Worm (Caenorhabditis elegans) whole organism, L1 larva: ENCODE measurements around the gene F44A6.5.

Experiments used
- F16B12.6 ChIP-seq: fragments of 150-350 bp; optimal IDR thresholded peaks from 2 replicates; lab custom pipeline; 2014; ENCODE audit warnings: missing biosample characterization, missing genetic modification characterization
- Y116A8C.19 ChIP-seq: sonication (generic microtip); optimal IDR thresholded peaks from 2 replicates; lab custom pipeline; 2016; ENCODE audit warnings: missing compliant biosample characterization, missing genetic modification characterization, borderline replicate concordance
- aha-1 ChIP-seq: fragments of 150-350 bp; optimal IDR thresholded peaks from 2 replicates; lab custom pipeline; 2014; ENCODE audit warnings: missing biosample characterization, missing genetic modification characterization
- aly-2 ChIP-seq: fragments of 150-350 bp; optimal IDR thresholded peaks from 2 replicates; lab custom pipeline; 2014; ENCODE audit warnings: missing biosample characterization, missing genetic modification characterization
- ama-1 ChIP-seq: fragments of 150-350 bp; optimal IDR thresholded peaks from 2 replicates; lab custom pipeline; 2014
- blmp-1 ChIP-seq: fragments of 150-350 bp; optimal IDR thresholded peaks from 2 replicates; lab custom pipeline; 2014; ENCODE audit warnings: missing biosample characterization, missing genetic modification characterization
- ceh-63 ChIP-seq: fragments of 200-800 bp; sonication (Bioruptor generic); optimal IDR thresholded peaks from 2 replicates; lab custom pipeline; 2018; ENCODE audit warnings: mild to moderate bottlenecking, missing genetic modification characterization, missing compliant biosample characterization
- ceh-8 ChIP-seq: fragments of 200-800 bp; sonication (Bioruptor generic); optimal IDR thresholded peaks from 2 replicates; lab custom pipeline; 2018; ENCODE audit warnings: mild to moderate bottlenecking, missing genetic modification characterization, moderate library complexity, missing compliant biosample characterization
- ceh-90 ChIP-seq: sonication (generic microtip); optimal IDR thresholded peaks from 2 replicates; lab custom pipeline; 2016; ENCODE audit warnings: missing genetic modification characterization, missing compliant biosample characterization
- efl-1 ChIP-seq, 4 experiments: fragments of 150-350 bp; optimal IDR thresholded peaks in 3 of 4; peaks in 1 of 4; 1 replicate in 1 of 4; 2 replicates in 3 of 4; lab custom pipeline; 2014; ENCODE audit warnings: missing biosample characterization in 2 of 4, missing genetic modification characterization in 2 of 4, missing genetic modification reagents in 2 of 4
- efl-3 ChIP-seq: fragments of 200-800 bp; sonication (Bioruptor generic); optimal IDR thresholded peaks from 2 replicates; lab custom pipeline; 2018; ENCODE audit warnings: mild to moderate bottlenecking, missing genetic modification characterization, missing compliant biosample characterization
- ets-5 ChIP-seq: fragments of 200-800 bp; sonication (Bioruptor generic); IDR thresholded peaks from 2 replicates; pipeline ENCODE4 v1.3.6; 2022; ENCODE audit warnings: missing genetic modification characterization, missing compliant biosample characterization
- fkh-10 ChIP-seq: sonication (generic microtip); optimal IDR thresholded peaks from 2 replicates; lab custom pipeline; 2017; ENCODE audit warnings: missing biosample characterization, missing genetic modification reagents, missing genetic modification characterization
- fos-1 ChIP-seq: fragments of 150-350 bp; optimal IDR thresholded peaks from 2 replicates; lab custom pipeline; 2014; ENCODE audit warnings: missing biosample characterization, missing genetic modification characterization
- hlh-17 ChIP-seq: fragments of 200-800 bp; sonication (Bioruptor generic); optimal IDR thresholded peaks from 2 replicates; lab custom pipeline; 2018; ENCODE audit warnings: missing genetic modification characterization, mild to moderate bottlenecking, missing compliant biosample characterization, moderate library complexity, borderline replicate concordance
- hpl-2 ChIP-seq: fragments of 150-350 bp; optimal IDR thresholded peaks from 2 replicates; lab custom pipeline; 2014; ENCODE audit warnings: missing biosample characterization, missing genetic modification reagents, missing genetic modification characterization
- irx-1 ChIP-seq: sonication (generic microtip); optimal IDR thresholded peaks from 2 replicates; lab custom pipeline; 2016; ENCODE audit warnings: missing genetic modification characterization, missing compliant biosample characterization
- isw-1 ChIP-seq: fragments of 200-800 bp; sonication (Bioruptor generic); IDR thresholded peaks from 2 replicates; pipeline ENCODE4 v1.3.6; 2022; ENCODE audit warnings: missing genetic modification characterization, missing compliant biosample characterization
- jun-1 ChIP-seq: fragments of 150-350 bp; optimal IDR thresholded peaks from 2 replicates; lab custom pipeline; 2014; ENCODE audit warnings: missing biosample characterization, missing genetic modification reagents, missing genetic modification characterization
- lin-14 ChIP-seq: fragments of 200-800 bp; sonication (Bioruptor generic); optimal IDR thresholded peaks from 2 replicates; lab custom pipeline; 2018; ENCODE audit warnings: mild to moderate bottlenecking, missing genetic modification characterization, moderate library complexity, missing compliant biosample characterization
- lin-39 ChIP-seq: fragments of 150-350 bp; optimal IDR thresholded peaks from 2 replicates; lab custom pipeline; 2014; ENCODE audit warnings: missing biosample characterization, missing genetic modification reagents, missing genetic modification characterization
- lir-3 ChIP-seq: sonication (generic microtip); optimal IDR thresholded peaks from 2 replicates; lab custom pipeline; 2016; ENCODE audit warnings: mild to moderate bottlenecking, missing genetic modification characterization, moderate library complexity, missing compliant biosample characterization; ENCODE audit not compliant: poor library complexity
- lsy-2 ChIP-seq, 2 experiments: fragments of 150-350 bp; optimal IDR thresholded peaks; 2 replicates each; lab custom pipeline; 2014; ENCODE audit warnings: missing biosample characterization in 2 of 2, missing genetic modification characterization in 2 of 2
- mab-9 ChIP-seq: fragments of 200-800 bp; sonication (Bioruptor generic); IDR thresholded peaks from 2 replicates; pipeline ENCODE4 v1.3.6; 2022; ENCODE audit warnings: missing genetic modification reagents, missing genetic modification characterization, missing compliant biosample characterization
- mdl-1 ChIP-seq, 2 experiments: fragments of 150-350 bp; optimal IDR thresholded peaks; 2 replicates each; lab custom pipeline; 2014 to 2017; ENCODE audit warnings: missing biosample characterization in 2 of 2, missing genetic modification characterization in 2 of 2, inconsistent platforms in 1 of 2
- mef-2 ChIP-seq: fragments of 150-350 bp; optimal IDR thresholded peaks from 2 replicates; lab custom pipeline; 2014; ENCODE audit warnings: missing biosample characterization, missing genetic modification characterization
- mep-1 ChIP-seq: fragments of 150-350 bp; optimal IDR thresholded peaks from 2 replicates; lab custom pipeline; 2014; ENCODE audit warnings: missing biosample characterization, missing genetic modification characterization
- nhr-11 ChIP-seq: fragments of 150-350 bp; optimal IDR thresholded peaks from 2 replicates; lab custom pipeline; 2014; ENCODE audit warnings: missing biosample characterization, missing genetic modification characterization
- nhr-12 ChIP-seq: sonication (generic microtip); optimal IDR thresholded peaks from 2 replicates; lab custom pipeline; 2017; ENCODE audit warnings: missing biosample characterization, missing genetic modification characterization
- nhr-19 ChIP-seq: fragments of 200-800 bp; sonication (Bioruptor generic); conservative IDR thresholded peaks from 2 replicates; pipeline ENCODE4 v1.3.6; 2022; ENCODE audit warnings: missing genetic modification characterization, missing compliant biosample characterization
- nhr-20 ChIP-seq: sonication (generic microtip); optimal IDR thresholded peaks from 2 replicates; lab custom pipeline; 2016; ENCODE audit warnings: mild to moderate bottlenecking, missing genetic modification characterization, missing compliant biosample characterization
- nhr-237 ChIP-seq: fragments of 150-350 bp; optimal IDR thresholded peaks from 2 replicates; lab custom pipeline; 2014; ENCODE audit warnings: missing biosample characterization, missing genetic modification characterization
- nhr-47 ChIP-seq: sonication (generic microtip); optimal IDR thresholded peaks from 2 replicates; lab custom pipeline; 2016; ENCODE audit warnings: mild to moderate bottlenecking, missing genetic modification characterization, moderate library complexity, missing compliant biosample characterization
- nhr-71 ChIP-seq: sonication (generic microtip); optimal IDR thresholded peaks from 2 replicates; lab custom pipeline; 2016; ENCODE audit warnings: mild to moderate bottlenecking, missing genetic modification characterization, moderate library complexity, missing compliant biosample characterization
- nhr-76 ChIP-seq: sonication (generic microtip); optimal IDR thresholded peaks from 2 replicates; lab custom pipeline; 2017; ENCODE audit warnings: missing biosample characterization, missing genetic modification characterization
- nhr-77 ChIP-seq: fragments of 150-350 bp; optimal IDR thresholded peaks from 2 replicates; lab custom pipeline; 2014; ENCODE audit warnings: missing biosample characterization, missing genetic modification characterization
- nhr-84 ChIP-seq: sonication (generic microtip); optimal IDR thresholded peaks from 2 replicates; lab custom pipeline; 2017; ENCODE audit warnings: missing biosample characterization, missing genetic modification characterization
- pag-3 ChIP-seq: sonication (generic microtip); optimal IDR thresholded peaks from 2 replicates; lab custom pipeline; 2017; ENCODE audit warnings: missing genetic modification characterization, mild to moderate bottlenecking, missing compliant biosample characterization, antibody characterized with exemption, borderline replicate concordance; ENCODE audit not compliant: insufficient read depth
- pqm-1 ChIP-seq: sonication (generic microtip); optimal IDR thresholded peaks from 3 replicates; lab custom pipeline; 2017; ENCODE audit warnings: missing biosample characterization, missing genetic modification characterization
- rnt-1 ChIP-seq: sonication (generic microtip); optimal IDR thresholded peaks from 2 replicates; lab custom pipeline; 2016; ENCODE audit warnings: mild to moderate bottlenecking, missing genetic modification characterization, moderate library complexity, missing compliant biosample characterization
- skn-1 ChIP-seq: fragments of 150-350 bp; optimal IDR thresholded peaks from 2 replicates; lab custom pipeline; 2014; ENCODE audit warnings: missing biosample characterization, missing genetic modification characterization
- snu-23 ChIP-seq: sonication (generic microtip); optimal IDR thresholded peaks from 2 replicates; lab custom pipeline; 2016; ENCODE audit warnings: missing genetic modification characterization, missing compliant biosample characterization
- sup-37 ChIP-seq: fragments of 200-800 bp; sonication (Bioruptor generic); optimal IDR thresholded peaks from 2 replicates; lab custom pipeline; 2018; ENCODE audit warnings: mild to moderate bottlenecking, missing genetic modification characterization, missing compliant biosample characterization
- swsn-7 ChIP-seq: sonication (generic microtip); optimal IDR thresholded peaks from 2 replicates; lab custom pipeline; 2016; ENCODE audit warnings: missing genetic modification characterization, missing compliant biosample characterization
- unc-30 ChIP-seq: sonication (generic microtip); optimal IDR thresholded peaks from 2 replicates; lab custom pipeline; 2017; ENCODE audit warnings: missing biosample characterization, missing genetic modification characterization
- unc-86 ChIP-seq: sonication (generic microtip); optimal IDR thresholded peaks from 2 replicates; lab custom pipeline; 2016; ENCODE audit warnings: missing genetic modification characterization, missing compliant biosample characterization
- unc-98 ChIP-seq: fragments of 200-800 bp; sonication (Bioruptor generic); IDR thresholded peaks from 2 replicates; pipeline ENCODE4 v1.3.6; 2022; ENCODE audit warnings: missing genetic modification characterization, missing compliant biosample characterization
- zag-1 ChIP-seq: fragments of 150-350 bp; optimal IDR thresholded peaks from 2 replicates; lab custom pipeline; 2014; ENCODE audit warnings: missing biosample characterization, missing genetic modification characterization
- ztf-11 ChIP-seq, 2 experiments: sonication (generic microtip); optimal IDR thresholded peaks; 2 replicates each; lab custom pipeline; 2016 to 2017; ENCODE audit warnings: missing genetic modification characterization in 2 of 2, missing biosample characterization in 1 of 2, missing compliant biosample characterization in 1 of 2
- ztf-4 ChIP-seq: fragments of 150-350 bp; optimal IDR thresholded peaks from 2 replicates; lab custom pipeline; 2014; ENCODE audit warnings: missing biosample characterization, missing genetic modification characterization

The F44A6.5 gene

ce11 chrX:10204313-10205063, 14.2 kb downstream of the F44A6.5 start:
- TF ChIP-seq efl-1 (optimal IDR thresholded peaks at IDR 0.05; lab: Kevin White, UChicago) (no peak), efl-1 (GFP tag; optimal IDR thresholded peaks at IDR 0.05 in 1 of 2; lab: Kevin White, UChicago) (no peak), irx-1 (tag; lab: Kevin White, UChicago) (no peak), pag-3 (tag; lab: Kevin White, UChicago) (no peak), lin-39 (tag; lab: Kevin White, UChicago) (no peak), mab-9 (GFP tag; lab: Robert Waterston, UW) (no peak), nhr-237 (no peak), nhr-76 (tag; lab: Kevin White, UChicago) (no peak), aly-2 (tag; lab: Kevin White, UChicago) (no peak), rnt-1 (tag; lab: Kevin White, UChicago) (peak; percentile 62), hpl-2 (GFP tag; lab: Kevin White, UChicago) (no peak), mep-1 (tag; lab: Kevin White, UChicago) (peak; percentile 9), nhr-84 (tag; lab: Kevin White, UChicago) (no peak), lsy-2 (tag; optimal IDR thresholded peaks at IDR 0.05; lab: Kevin White, UChicago) (no peak), unc-98 (no peak), mdl-1 (tag; optimal IDR thresholded peaks at IDR 0.05; lab: Kevin White, UChicago) (no peak), efl-3 (GFP tag; lab: Kevin White, UChicago) (no peak), ceh-63 (GFP tag; lab: Kevin White, UChicago) (no peak), mef-2 (tag; lab: Kevin White, UChicago) (no peak), blmp-1 (tag; lab: Kevin White, UChicago) (peak; percentile 71), lir-3 (tag; lab: Kevin White, UChicago) (no peak), Y116A8C.19 (no peak), hlh-17 (GFP tag; lab: Kevin White, UChicago) (no peak), pqm-1 (no peak), snu-23 (peak; percentile 13), nhr-77 (tag; lab: Kevin White, UChicago) (no peak), lin-14 (GFP tag; lab: Kevin White, UChicago) (peak; percentile 63), nhr-19 (no peak), nhr-12 (tag; lab: Kevin White, UChicago) (no peak), nhr-20 (tag; lab: Kevin White, UChicago) (peak; percentile 16), swsn-7 (no peak), zag-1 (tag; lab: Kevin White, UChicago) (no peak), sup-37 (GFP tag; lab: Kevin White, UChicago) (no peak), fkh-10 (no peak), fos-1 (tag; lab: Kevin White, UChicago) (no peak), ceh-90 (tag; lab: Kevin White, UChicago) (no peak), nhr-11 (tag; lab: Kevin White, UChicago) (no peak), ceh-8 (no peak), ztf-4 (tag; lab: Kevin White, UChicago) (no peak), nhr-71 (peak; percentile 60), ama-1 (lab: Kevin White, UChicago) (no peak), ztf-11 (tag; optimal IDR thresholded peaks at IDR 0.05; lab: Kevin White, UChicago) (no peak), ets-5 (GFP tag; lab: Robert Waterston, UW) (no peak), unc-86 (tag; lab: Kevin White, UChicago) (no peak), unc-30 (tag; lab: Kevin White, UChicago) (no peak), F16B12.6 (tag; lab: Kevin White, UChicago) (no peak), skn-1 (tag; lab: Kevin White, UChicago) (no peak), nhr-47 (tag; lab: Kevin White, UChicago) (no peak), jun-1 (no peak), aha-1 (no peak), isw-1 (GFP tag; lab: Robert Waterston, UW) (no peak)
- TF ChIP-seq, all 84 proteins: peak for 7
